Worm (Caenorhabditis elegans) whole organism, L4/young adult: ENCODE results near the gene srh-37.

Source experiments
- W03F9.2 ChIP-seq: fragments of 150-350 bp; optimal IDR thresholded peaks from 2 replicates; lab custom pipeline; 2014; ENCODE audit warnings: missing biosample characterization, missing genetic modification characterization
- dao-5 ChIP-seq: sonication (generic microtip); optimal IDR thresholded peaks from 2 replicates; lab custom pipeline; 2016; ENCODE audit warnings: missing genotype, missing genetic modification characterization, moderate library complexity, missing compliant biosample characterization
- him-1 ChIP-seq: sonication (generic microtip); optimal IDR thresholded peaks from 2 replicates; lab custom pipeline; 2016; ENCODE audit warnings: missing genotype, missing genetic modification reagents, missing genetic modification characterization, missing compliant biosample characterization

DNA sequence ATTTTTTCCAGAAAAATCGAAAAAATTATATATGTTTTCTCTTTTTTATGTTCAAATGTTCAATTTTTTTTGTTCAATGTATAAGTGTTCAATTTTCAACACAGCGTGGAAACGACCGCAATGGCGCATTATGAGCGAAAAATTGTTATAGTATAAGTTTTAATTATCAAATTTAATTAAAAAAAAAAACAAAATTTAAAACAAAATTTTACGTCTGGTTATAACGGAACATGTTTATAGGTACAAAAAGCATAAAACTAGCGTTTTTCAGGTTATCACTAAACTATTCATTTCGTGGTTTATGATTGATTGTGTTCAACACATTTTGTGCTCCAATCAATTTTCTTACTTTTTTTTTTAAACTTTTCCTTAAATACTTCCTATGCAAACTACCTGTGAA lies 23.0 kb downstream of the srh-37 start, which contains the start of gene nhr-106:
- TF ChIP-seq him-1 (tag; lab: Kevin White, UChicago) (no peak), W03F9.2 (tag; lab: Kevin White, UChicago) (no peak), dao-5 (no peak)
